Worm (Caenorhabditis elegans) whole organism, mixed stage, embryonic: ENCODE results near the gene fbxa-105.

ENCODE experiments used
- M03D4.4 ChIP-seq: sonication (generic microtip); optimal IDR thresholded peaks from 2 replicates; lab custom pipeline; 2017; ENCODE audit warnings: mild to moderate bottlenecking, missing genetic modification characterization, missing compliant biosample characterization
- bed-3 ChIP-seq: fragments of 200-800 bp; sonication (Bioruptor generic); optimal IDR thresholded peaks from 3 replicates; lab custom pipeline; 2018; ENCODE audit warnings: mild to moderate bottlenecking, missing genetic modification characterization, moderate library complexity, missing compliant biosample characterization
- blmp-1 ChIP-seq: fragments of 150-350 bp; optimal IDR thresholded peaks from 2 replicates; lab custom pipeline; 2014; ENCODE audit warnings: missing biosample characterization, missing genetic modification characterization
- ceh-39 ChIP-seq: fragments of 150-350 bp; optimal IDR thresholded peaks from 2 replicates; lab custom pipeline; 2014; ENCODE audit warnings: missing biosample characterization, missing genetic modification characterization
- ceh-43 ChIP-seq: fragments of 200-800 bp; sonication (Bioruptor generic); optimal IDR thresholded peaks from 2 replicates; lab custom pipeline; 2018; ENCODE audit warnings: mild to moderate bottlenecking, missing genetic modification characterization, moderate library complexity, missing compliant biosample characterization
- ceh-83 ChIP-seq: fragments of 200-800 bp; sonication (Bioruptor generic); optimal IDR thresholded peaks from 2 replicates; lab custom pipeline; 2018; ENCODE audit warnings: mild to moderate bottlenecking, missing genetic modification characterization, missing compliant biosample characterization
- ces-1 ChIP-seq: fragments of 150-350 bp; optimal IDR thresholded peaks from 2 replicates; lab custom pipeline; 2014; ENCODE audit warnings: missing biosample characterization, missing genetic modification reagents, missing genetic modification characterization
- cnd-1 ChIP-seq: fragments of 200-800 bp; sonication (Bioruptor generic); optimal IDR thresholded peaks from 2 replicates; lab custom pipeline; 2018; ENCODE audit warnings: mild to moderate bottlenecking, missing genetic modification characterization, missing compliant biosample characterization
- drap-1 ChIP-seq: fragments of 200-800 bp; sonication (Bioruptor generic); optimal IDR thresholded peaks from 3 replicates; lab custom pipeline; 2018; ENCODE audit warnings: mild to moderate bottlenecking, missing genetic modification characterization, missing compliant biosample characterization
- elt-3 ChIP-seq: fragments of 150-350 bp; optimal IDR thresholded peaks from 2 replicates; lab custom pipeline; 2014; ENCODE audit warnings: missing biosample characterization, missing genetic modification characterization
- flh-1 ChIP-seq: fragments of 200-800 bp; sonication (Bioruptor generic); optimal IDR thresholded peaks from 2 replicates; lab custom pipeline; 2018; ENCODE audit warnings: mild to moderate bottlenecking, missing genetic modification characterization, moderate library complexity, missing compliant biosample characterization
- ham-2 ChIP-seq: fragments of 200-800 bp; sonication (Bioruptor generic); optimal IDR thresholded peaks from 2 replicates; lab custom pipeline; 2018; ENCODE audit warnings: mild to moderate bottlenecking, missing genetic modification characterization, missing compliant biosample characterization
- hlh-1 ChIP-seq: fragments of 150-350 bp; optimal IDR thresholded peaks from 2 replicates; lab custom pipeline; 2014; ENCODE audit warnings: missing biosample characterization, missing genetic modification reagents, missing genetic modification characterization
- lin-13 ChIP-seq: fragments of 150-350 bp; optimal IDR thresholded peaks from 2 replicates; lab custom pipeline; 2014; ENCODE audit warnings: missing biosample characterization, missing genetic modification characterization
- lin-32 ChIP-seq: fragments of 200-800 bp; sonication (Bioruptor generic); optimal IDR thresholded peaks from 2 replicates; lab custom pipeline; 2018; ENCODE audit warnings: mild to moderate bottlenecking, missing genetic modification characterization, missing compliant biosample characterization
- mab-5 ChIP-seq: fragments of 150-350 bp; optimal IDR thresholded peaks from 2 replicates; lab custom pipeline; 2014; ENCODE audit warnings: missing biosample characterization, missing genetic modification characterization
- mep-1 ChIP-seq: fragments of 150-350 bp; optimal IDR thresholded peaks from 2 replicates; lab custom pipeline; 2017; ENCODE audit warnings: missing biosample characterization, missing genetic modification reagents, missing genetic modification characterization, inconsistent platforms
- mls-2 ChIP-seq: sonication (generic microtip); optimal IDR thresholded peaks from 2 replicates; lab custom pipeline; 2016; ENCODE audit warnings: mild to moderate bottlenecking, missing genetic modification characterization, moderate library complexity, missing compliant biosample characterization
- nhr-12 ChIP-seq: fragments of 150-350 bp; optimal IDR thresholded peaks from 2 replicates; lab custom pipeline; 2014; ENCODE audit warnings: missing biosample characterization, missing genetic modification characterization
- nhr-2 ChIP-seq: fragments of 150-350 bp; optimal IDR thresholded peaks from 2 replicates; lab custom pipeline; 2014; ENCODE audit warnings: missing biosample characterization, missing genetic modification characterization
- nhr-237 ChIP-seq: fragments of 150-350 bp; optimal IDR thresholded peaks from 2 replicates; lab custom pipeline; 2014; ENCODE audit warnings: missing biosample characterization, missing genetic modification characterization
- nhr-28 ChIP-seq: fragments of 150-350 bp; optimal IDR thresholded peaks from 2 replicates; lab custom pipeline; 2014; ENCODE audit warnings: missing biosample characterization, missing genetic modification characterization
- nhr-76 ChIP-seq: sonication (generic microtip); optimal IDR thresholded peaks from 2 replicates; lab custom pipeline; 2017; ENCODE audit warnings: missing biosample characterization, missing genetic modification characterization
- pha-4 ChIP-seq: fragments of 150-350 bp; optimal IDR thresholded peaks from 2 replicates; lab custom pipeline; 2018; ENCODE audit warnings: missing biosample characterization, missing genetic modification reagents, missing genetic modification characterization
- sptf-1 ChIP-seq: sonication (generic microtip); optimal IDR thresholded peaks from 2 replicates; lab custom pipeline; 2017; ENCODE audit warnings: mild to moderate bottlenecking, missing genetic modification characterization, moderate library complexity, missing compliant biosample characterization
- tbx-8 ChIP-seq: fragments of 200-800 bp; sonication (Bioruptor generic); optimal IDR thresholded peaks from 2 replicates; lab custom pipeline; 2018; ENCODE audit warnings: mild to moderate bottlenecking, missing genetic modification characterization, moderate library complexity, missing compliant biosample characterization
- unc-39 ChIP-seq: fragments of 150-350 bp; optimal IDR thresholded peaks from 2 replicates; lab custom pipeline; 2014; ENCODE audit warnings: missing biosample characterization, missing genetic modification characterization
- unc-62 ChIP-seq: fragments of 150-350 bp; optimal IDR thresholded peaks from 2 replicates; lab custom pipeline; 2014; ENCODE audit warnings: missing biosample characterization, missing genetic modification reagents, missing genetic modification characterization
- zip-8 ChIP-seq: fragments of 150-350 bp; optimal IDR thresholded peaks from 2 replicates; lab custom pipeline; 2014; ENCODE audit warnings: missing biosample characterization, missing genetic modification characterization
- ztf-11 ChIP-seq: fragments of 150-350 bp; optimal IDR thresholded peaks from 2 replicates; lab custom pipeline; 2014; ENCODE audit warnings: missing biosample characterization, missing genetic modification characterization

Gene fbxa-105

ce11 chrV:7436509-7436908, 44.7 kb upstream of the fbxa-105 start:
- TF ChIP-seq cnd-1 (no peak), elt-3 (tag; lab: Kevin White, UChicago) (no peak), ztf-11 (tag; lab: Kevin White, UChicago) (no peak), nhr-2 (no peak), mep-1 (tag; lab: Kevin White, UChicago) (no peak), lin-32 (GFP tag; lab: Kevin White, UChicago) (no peak), mls-2 (no peak), nhr-12 (no peak)
- TF ChIP-seq, all 35 proteins: peak for 0

- TF ChIP-seq ceh-83 (GFP tag; lab: Kevin White, UChicago) (no peak), unc-62 (no peak), ceh-43 (GFP tag; lab: Kevin White, UChicago) (no peak), lin-13 (tag; lab: Kevin White, UChicago) (no peak), flh-1 (GFP tag; lab: Kevin White, UChicago) (no peak), zip-8 (no peak)
- TF ChIP-seq, all 35 proteins: peak for 0
Measured at ce11 chrV:7435376-7436204, 43.8 kb upstream of the fbxa-105 start, which contains the start of the genes ddo-2 and F25E5.8. TSS of gene ddo-2 (minus strand) at chrV:7435705. TSS of gene F25E5.8 (plus strand) at chrV:7435930.

ce11 chrV:7434805-7435363, 43.1 kb upstream of the fbxa-105 start:
- TF ChIP-seq ceh-39 (tag; lab: Kevin White, UChicago) = no peak
- no peak for TF ChIP-seq ces-1
- no peak for TF ChIP-seq M03D4.4

- TF ChIP-seq sptf-1 (no peak), nhr-237 (tag; lab: Kevin White, UChicago) (no peak), tbx-8 (no peak), ceh-83 (GFP tag; lab: Kevin White, UChicago) (no peak), mls-2 (no peak), elt-3 (tag; lab: Kevin White, UChicago) (no peak), unc-62 (no peak), pha-4 (tag; lab: Kevin White, UChicago) (no peak), ces-1 (no peak), lin-32 (GFP tag; lab: Kevin White, UChicago) (no peak), lin-13 (tag; lab: Kevin White, UChicago) (no peak)
Measured at ce11 chrV:7432441-7433146, 40.8 kb upstream of the fbxa-105 start.

- TF ChIP-seq flh-1 (GFP tag; lab: Kevin White, UChicago) (no peak), ham-2 (GFP tag; lab: Kevin White, UChicago) (no peak), elt-3 (tag; lab: Kevin White, UChicago) (no peak), mep-1 (tag; lab: Kevin White, UChicago) (no peak), nhr-237 (tag; lab: Kevin White, UChicago) (no peak), pha-4 (tag; lab: Kevin White, UChicago) (no peak), lin-13 (tag; lab: Kevin White, UChicago) (no peak), M03D4.4 (no peak), unc-39 (tag; lab: Kevin White, UChicago) (no peak), hlh-1 (no peak), ceh-83 (GFP tag; lab: Kevin White, UChicago) (no peak), nhr-2 (no peak), cnd-1 (no peak), bed-3 (GFP tag; lab: Kevin White, UChicago) (no peak), blmp-1 (tag; lab: Kevin White, UChicago) (no peak), ces-1 (no peak)
Measured at ce11 chrV:7431016-7431415, 39.2 kb upstream of the fbxa-105 start, which contains the start of gene srw-71. TSS of gene srw-71 (minus strand) at chrV:7431116.

ce11 chrV:7428880-7429279, 37.1 kb upstream of the fbxa-105 start, which contains the start of gene srw-69:
TSS of gene srw-69 (minus strand) at chrV:7428980.
- TF ChIP-seq flh-1 (GFP tag; lab: Kevin White, UChicago) (no peak), nhr-28 (no peak), nhr-76 (tag; lab: Kevin White, UChicago) (no peak), mep-1 (tag; lab: Kevin White, UChicago) (no peak), hlh-1 (no peak), ceh-43 (GFP tag; lab: Kevin White, UChicago) (no peak), ces-1 (no peak), M03D4.4 (no peak), ham-2 (GFP tag; lab: Kevin White, UChicago) (no peak), drap-1 (GFP tag; lab: Kevin White, UChicago) (no peak), ztf-11 (tag; lab: Kevin White, UChicago) (no peak), zip-8 (no peak), bed-3 (GFP tag; lab: Kevin White, UChicago) (no peak), mab-5 (tag; lab: Kevin White, UChicago) (no peak), nhr-237 (tag; lab: Kevin White, UChicago) (no peak)
- TF ChIP-seq, all 35 proteins: peak for 0
